Worm (Caenorhabditis elegans) whole organism, young adult: Measurements from ENCODE around the gene ZK938.12.

Experiments
- Y56A3A.18 ChIP-seq: fragments of 200-800 bp; sonication (Bioruptor generic); IDR thresholded peaks from 2 replicates; pipeline ENCODE4 v1.3.6; 2022; ENCODE audit warnings: missing genetic modification reagents, missing genetic modification characterization, missing compliant biosample characterization
- Y95B8A.8 ChIP-seq: fragments of 200-800 bp; sonication (Bioruptor generic); IDR thresholded peaks from 2 replicates; pipeline ENCODE4 v1.3.6; 2022; ENCODE audit warnings: missing genetic modification reagents, missing genetic modification characterization, missing compliant biosample characterization
- fkh-3 ChIP-seq: sonication (generic microtip); optimal IDR thresholded peaks from 2 replicates; lab custom pipeline; 2016; ENCODE audit warnings: mild to moderate bottlenecking, missing genetic modification characterization, missing compliant biosample characterization
- gei-17 ChIP-seq: fragments of 200-800 bp; sonication (Bioruptor generic); optimal IDR thresholded peaks from 2 replicates; lab custom pipeline; 2018; ENCODE audit warnings: mild to moderate bottlenecking, missing genetic modification characterization, missing compliant biosample characterization
- hrde-1 ChIP-seq: sonication (generic microtip); optimal IDR thresholded peaks from 2 replicates; lab custom pipeline; 2016; ENCODE audit warnings: missing genetic modification characterization, mild to moderate bottlenecking, missing compliant biosample characterization, moderate library complexity, missing genotype, missing genetic modification reagents, borderline replicate concordance
- lag-1 ChIP-seq: fragments of 200-800 bp; sonication (Bioruptor generic); IDR thresholded peaks from 2 replicates; pipeline ENCODE4 v1.3.6; 2022; ENCODE audit warnings: missing genetic modification reagents, missing genetic modification characterization, missing compliant biosample characterization
- snpc-4 ChIP-seq, 5 experiments: fragments of 150-350 bp in 1 of 5; sonication (generic microtip) in 4 of 5; optimal IDR thresholded peaks; 2 replicates each; lab custom pipeline; 2014 to 2018; ENCODE audit warnings: missing genetic modification characterization in 5 of 5, missing biosample characterization in 3 of 5, antibody characterized with exemption in 2 of 5, mild to moderate bottlenecking in 2 of 5, missing compliant biosample characterization in 2 of 5, missing genotype in 2 of 5, moderate library complexity in 2 of 5, missing genetic modification reagents in 1 of 5

- TF ChIP-seq Y56A3A.18 (no peak), hrde-1 (tag; lab: Kevin White, UChicago) (no peak), fkh-3 (tag; lab: Kevin White, UChicago) (no peak), gei-17 (GFP tag; lab: Kevin White, UChicago) (no peak), snpc-4 (GFP tag; optimal IDR thresholded peaks at IDR 0.05; lab: Kevin White, UChicago) (no peak), snpc-4 (tag; optimal IDR thresholded peaks at IDR 0.05; lab: Kevin White, UChicago) (no peak), Y95B8A.8 (GFP tag; lab: Robert Waterston, UW) (no peak), lag-1 (GFP tag; lab: Robert Waterston, UW) (no peak)
Observed at ce11 chrII:9831033-9831432, at the start of gene ZK938.12.
